Worm (Caenorhabditis elegans) whole organism, young adult: ENCODE data around the gene gen-1.

Source experiments
- B0261.1 ChIP-seq: sonication (generic microtip); optimal IDR thresholded peaks from 2 replicates; lab custom pipeline; 2016; ENCODE audit warnings: mild to moderate bottlenecking, missing genetic modification characterization, moderate library complexity, missing compliant biosample characterization
- B0336.3 ChIP-seq: fragments of 200-800 bp; sonication (Bioruptor generic); IDR thresholded peaks from 2 replicates; pipeline ENCODE4 v1.3.6; 2022; ENCODE audit warnings: missing genetic modification characterization, missing compliant biosample characterization
- C17E4.6 ChIP-seq: fragments of 200-800 bp; sonication (Bioruptor generic); IDR thresholded peaks from 2 replicates; pipeline ENCODE4 v1.3.6; 2022; ENCODE audit warnings: missing genetic modification reagents, missing genetic modification characterization, missing compliant biosample characterization
- D2030.7 ChIP-seq: fragments of 200-800 bp; sonication (Bioruptor generic); IDR thresholded peaks from 2 replicates; pipeline ENCODE4 v1.3.6; 2022; ENCODE audit warnings: missing genetic modification reagents, missing genetic modification characterization, missing compliant biosample characterization
- F23B12.7 ChIP-seq: sonication (generic microtip); optimal IDR thresholded peaks from 2 replicates; lab custom pipeline; 2017; ENCODE audit warnings: missing genetic modification characterization, mild to moderate bottlenecking, missing compliant biosample characterization, antibody characterized with exemption, moderate library complexity; ENCODE audit not compliant: insufficient read depth
- F39B2.1 ChIP-seq: fragments of 200-800 bp; sonication (Bioruptor generic); IDR thresholded peaks from 2 replicates; pipeline ENCODE4 v1.3.6; 2022; ENCODE audit warnings: missing genetic modification reagents, missing genetic modification characterization, missing compliant biosample characterization
- F52B5.7 ChIP-seq: sonication (generic microtip); optimal IDR thresholded peaks from 2 replicates; lab custom pipeline; 2016; ENCODE audit warnings: mild to moderate bottlenecking, missing genetic modification characterization, missing compliant biosample characterization
- F57A8.1 ChIP-seq: fragments of 200-800 bp; sonication (Bioruptor generic); optimal IDR thresholded peaks from 2 replicates; lab custom pipeline; 2018; ENCODE audit warnings: mild to moderate bottlenecking, missing genetic modification characterization, moderate library complexity, missing compliant biosample characterization
- K11D2.4 ChIP-seq: fragments of 200-800 bp; sonication (Bioruptor generic); IDR thresholded peaks from 2 replicates; pipeline ENCODE4 v1.3.6; 2022; ENCODE audit warnings: missing genetic modification reagents, missing genetic modification characterization, missing compliant biosample characterization
- T07F8.4 ChIP-seq: sonication (generic microtip); optimal IDR thresholded peaks from 2 replicates; lab custom pipeline; 2016; ENCODE audit warnings: mild to moderate bottlenecking, missing genetic modification characterization, moderate library complexity, missing compliant biosample characterization
- Y56A3A.18 ChIP-seq: fragments of 200-800 bp; sonication (Bioruptor generic); IDR thresholded peaks from 2 replicates; pipeline ENCODE4 v1.3.6; 2022; ENCODE audit warnings: missing genetic modification reagents, missing genetic modification characterization, missing compliant biosample characterization
- ZK185.1 ChIP-seq: sonication (generic microtip); optimal IDR thresholded peaks from 2 replicates; lab custom pipeline; 2016; ENCODE audit warnings: mild to moderate bottlenecking, missing genetic modification characterization, missing compliant biosample characterization; ENCODE audit not compliant: poor library complexity, severe bottlenecking
- aptf-3 ChIP-seq: fragments of 200-800 bp; sonication (Bioruptor generic); IDR thresholded peaks from 2 replicates; pipeline ENCODE4 v1.3.6; 2022; ENCODE audit warnings: missing genetic modification characterization, missing compliant biosample characterization
- atf-7 ChIP-seq: sonication (generic microtip); optimal IDR thresholded peaks from 2 replicates; lab custom pipeline; 2017; ENCODE audit warnings: mild to moderate bottlenecking, missing genetic modification characterization, missing compliant biosample characterization
- attf-5 ChIP-seq: fragments of 200-800 bp; sonication (Bioruptor generic); optimal IDR thresholded peaks from 2 replicates; lab custom pipeline; 2018; ENCODE audit warnings: mild to moderate bottlenecking, missing genetic modification characterization, missing compliant biosample characterization
- bed-1 ChIP-seq: fragments of 200-800 bp; sonication (Bioruptor generic); IDR thresholded peaks from 2 replicates; pipeline ENCODE4 v1.3.6; 2022; ENCODE audit warnings: missing genetic modification reagents, missing genetic modification characterization, missing compliant biosample characterization
- cebp-1 ChIP-seq, 2 experiments: fragments of 200-800 bp in 1 of 2; sonication (Bioruptor generic) in 1 of 2; sonication (generic microtip) in 1 of 2; IDR thresholded peaks in 1 of 2; optimal IDR thresholded peaks in 1 of 2; 2 replicates each; pipeline versions ENCODE4 v1.3.6 to Lab custom; 2017 to 2022; ENCODE audit warnings: missing compliant biosample characterization in 2 of 2, missing genetic modification characterization in 2 of 2, mild to moderate bottlenecking in 1 of 2, missing genetic modification reagents in 1 of 2, moderate library complexity in 1 of 2
- ceh-27 ChIP-seq: fragments of 200-800 bp; sonication (Bioruptor generic); optimal IDR thresholded peaks from 2 replicates; lab custom pipeline; 2018; ENCODE audit warnings: mild to moderate bottlenecking, missing genetic modification characterization, moderate library complexity, missing compliant biosample characterization
- ceh-40 ChIP-seq: fragments of 200-800 bp; sonication (Bioruptor generic); IDR thresholded peaks from 2 replicates; pipeline ENCODE4 v1.3.6; 2022; ENCODE audit warnings: missing genetic modification characterization, missing compliant biosample characterization
- ceh-79 ChIP-seq: sonication (generic microtip); optimal IDR thresholded peaks from 2 replicates; lab custom pipeline; 2017; ENCODE audit warnings: mild to moderate bottlenecking, missing genetic modification characterization, missing compliant biosample characterization
- die-1 ChIP-seq: sonication (generic microtip); optimal IDR thresholded peaks from 2 replicates; lab custom pipeline; 2016; ENCODE audit warnings: missing genotype, mild to moderate bottlenecking, missing genetic modification characterization, missing compliant biosample characterization
- dpl-1 ChIP-seq: fragments of 150-350 bp; optimal IDR thresholded peaks from 2 replicates; lab custom pipeline; 2014; ENCODE audit warnings: missing biosample characterization, missing genetic modification reagents, missing genetic modification characterization
- fkh-3 ChIP-seq: sonication (generic microtip); optimal IDR thresholded peaks from 2 replicates; lab custom pipeline; 2016; ENCODE audit warnings: mild to moderate bottlenecking, missing genetic modification characterization, missing compliant biosample characterization
- gei-17 ChIP-seq: fragments of 200-800 bp; sonication (Bioruptor generic); optimal IDR thresholded peaks from 2 replicates; lab custom pipeline; 2018; ENCODE audit warnings: mild to moderate bottlenecking, missing genetic modification characterization, missing compliant biosample characterization
- him-1 ChIP-seq: sonication (generic microtip); optimal IDR thresholded peaks from 2 replicates; lab custom pipeline; 2016; ENCODE audit warnings: missing genotype, missing genetic modification reagents, missing genetic modification characterization, missing compliant biosample characterization
- hmg-20 ChIP-seq: fragments of 200-800 bp; sonication (Bioruptor generic); IDR thresholded peaks from 2 replicates; pipeline ENCODE4 v1.3.6; 2022; ENCODE audit warnings: missing genetic modification reagents, missing genetic modification characterization, missing compliant biosample characterization
- let-607 ChIP-seq, 2 experiments: fragments of 200-800 bp in 1 of 2; sonication (Bioruptor generic) in 1 of 2; sonication (generic microtip) in 1 of 2; optimal IDR thresholded peaks; 2 replicates each; lab custom pipeline; 2016 to 2018; ENCODE audit warnings: mild to moderate bottlenecking in 2 of 2, missing compliant biosample characterization in 2 of 2, missing genetic modification characterization in 2 of 2, moderate library complexity in 2 of 2, missing genotype in 1 of 2
- lin-26 ChIP-seq: fragments of 200-800 bp; sonication (Bioruptor generic); IDR thresholded peaks from 2 replicates; pipeline ENCODE4 v1.3.6; 2022; ENCODE audit warnings: missing genetic modification reagents, missing genetic modification characterization, missing compliant biosample characterization
- lin-54 ChIP-seq: fragments of 200-800 bp; sonication (Bioruptor generic); optimal IDR thresholded peaks from 2 replicates; lab custom pipeline; 2018; ENCODE audit warnings: mild to moderate bottlenecking, missing genetic modification characterization, missing compliant biosample characterization
- lir-1 ChIP-seq: fragments of 200-800 bp; sonication (Bioruptor generic); conservative IDR thresholded peaks from 2 replicates; pipeline ENCODE4 v1.3.6; 2022; ENCODE audit warnings: missing genetic modification reagents, missing genetic modification characterization, missing compliant biosample characterization
- madf-3 ChIP-seq: fragments of 200-800 bp; sonication (Bioruptor generic); IDR thresholded peaks from 2 replicates; pipeline ENCODE4 v1.3.6; 2022; ENCODE audit warnings: missing genetic modification reagents, missing genetic modification characterization, missing compliant biosample characterization
- madf-8 ChIP-seq: fragments of 200-800 bp; sonication (Bioruptor generic); conservative IDR thresholded peaks from 2 replicates; pipeline ENCODE4 v1.3.6; 2022; ENCODE audit warnings: missing genetic modification reagents, missing genetic modification characterization, missing compliant biosample characterization
- mes-4 ChIP-seq: sonication (generic microtip); optimal IDR thresholded peaks from 2 replicates; lab custom pipeline; 2016; ENCODE audit warnings: missing genotype, missing genetic modification characterization, missing compliant biosample characterization
- nfya-1 ChIP-seq: sonication (generic microtip); optimal IDR thresholded peaks from 2 replicates; lab custom pipeline; 2017; ENCODE audit warnings: antibody characterized with exemption, missing compliant biosample characterization, missing genetic modification characterization, borderline replicate concordance; ENCODE audit not compliant: insufficient read depth
- nfyb-1 ChIP-seq: fragments of 200-800 bp; sonication (Bioruptor generic); IDR thresholded peaks from 2 replicates; pipeline ENCODE4 v1.3.6; 2022; ENCODE audit warnings: missing genetic modification reagents, missing genetic modification characterization, missing compliant biosample characterization
- nhr-179 ChIP-seq: sonication (generic microtip); optimal IDR thresholded peaks from 2 replicates; lab custom pipeline; 2016; ENCODE audit warnings: mild to moderate bottlenecking, missing genetic modification characterization, missing compliant biosample characterization
- rpc-1 ChIP-seq, 2 experiments: fragments of 150-350 bp in 1 of 2; sonication (generic microtip) in 1 of 2; optimal IDR thresholded peaks; 2 replicates each; lab custom pipeline; 2014 to 2018; ENCODE audit warnings: missing biosample characterization in 1 of 2, missing genetic modification characterization in 1 of 2, missing genetic modification reagents in 1 of 2, missing genotype in 1 of 2
- snpc-1.3 ChIP-seq: sonication (generic microtip); optimal IDR thresholded peaks from 2 replicates; lab custom pipeline; 2017; ENCODE audit warnings: missing genetic modification characterization, mild to moderate bottlenecking, missing compliant biosample characterization, antibody characterized with exemption, moderate library complexity, missing genotype, missing genetic modification reagents; ENCODE audit not compliant: insufficient read depth
- snpc-3.4 ChIP-seq: sonication (generic microtip); optimal IDR thresholded peaks from 2 replicates; lab custom pipeline; 2017; ENCODE audit warnings: missing genetic modification characterization, mild to moderate bottlenecking, missing compliant biosample characterization, antibody characterized with exemption, moderate library complexity, missing genotype, missing genetic modification reagents
- sptf-2 ChIP-seq: fragments of 200-800 bp; sonication (Bioruptor generic); optimal IDR thresholded peaks from 2 replicates; lab custom pipeline; 2018; ENCODE audit warnings: mild to moderate bottlenecking, missing genetic modification characterization, missing compliant biosample characterization
- tbx-9 ChIP-seq: sonication (generic microtip); optimal IDR thresholded peaks from 2 replicates; lab custom pipeline; 2016; ENCODE audit warnings: borderline replicate concordance, missing genetic modification characterization, inconsistent platforms, missing compliant biosample characterization
- tlf-1 ChIP-seq: fragments of 200-800 bp; sonication (Bioruptor generic); optimal IDR thresholded peaks from 2 replicates; lab custom pipeline; 2018; ENCODE audit warnings: mild to moderate bottlenecking, missing genetic modification characterization, missing compliant biosample characterization
- zfh-2 ChIP-seq: fragments of 200-800 bp; sonication (Bioruptor generic); conservative IDR thresholded peaks from 2 replicates; pipeline ENCODE4 v1.3.6; 2022; ENCODE audit warnings: missing genetic modification reagents, missing genetic modification characterization, missing compliant biosample characterization
- zim-3 ChIP-seq: sonication (generic microtip); optimal IDR thresholded peaks from 2 replicates; lab custom pipeline; 2017; ENCODE audit warnings: mild to moderate bottlenecking, missing genetic modification characterization, moderate library complexity, missing compliant biosample characterization
- ztf-18 ChIP-seq: sonication (generic microtip); optimal IDR thresholded peaks from 2 replicates; lab custom pipeline; 2016; ENCODE audit warnings: missing genotype, mild to moderate bottlenecking, missing genetic modification characterization, missing compliant biosample characterization

Gene gen-1

DNA sequence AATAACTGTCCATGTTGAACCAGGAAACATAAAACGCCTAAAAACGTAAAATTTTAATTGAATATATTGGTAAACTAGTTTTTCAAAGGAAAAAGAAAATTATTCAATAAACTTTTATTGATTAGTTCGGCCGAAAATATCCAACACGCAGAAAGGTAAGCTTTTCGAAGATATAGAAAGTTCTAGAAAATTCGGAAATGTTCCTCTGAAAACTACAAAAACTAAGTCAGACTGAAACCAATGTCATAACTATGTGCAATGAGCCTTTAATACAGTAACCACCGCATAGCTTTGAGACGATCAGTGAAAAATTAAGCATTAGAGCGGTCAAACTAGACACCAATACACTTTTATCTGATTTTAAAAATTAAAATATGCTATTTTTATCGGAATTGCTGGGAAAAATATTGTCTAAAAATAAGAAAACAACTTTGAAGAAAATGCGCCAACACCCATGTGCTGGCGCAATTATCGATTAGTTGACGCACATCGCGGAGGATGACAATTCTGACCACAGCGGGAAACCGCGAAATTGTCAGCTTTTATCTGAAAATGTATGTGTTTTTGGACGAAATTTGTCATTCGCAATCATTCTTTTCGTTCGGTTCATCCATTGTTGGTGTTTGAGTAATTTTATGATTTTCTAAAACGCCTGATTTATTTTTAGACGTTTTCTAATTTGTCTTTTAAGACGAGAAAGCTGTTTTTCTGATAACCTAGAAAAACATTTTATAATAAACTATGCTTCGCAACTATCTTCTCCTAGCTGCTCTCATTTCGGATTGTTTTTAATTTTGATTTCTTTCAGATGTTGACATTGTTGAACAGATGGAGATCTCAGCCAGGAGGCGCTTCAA, 49.4 kb downstream of the gen-1 start, which contains the start of the genes C23G10.7 and rpn-2 (continued):
- no peak for TF ChIP-seq F52B5.7 (tag; lab: Kevin White, UChicago)
- TF ChIP-seq aptf-3 (GFP tag; lab: Robert Waterston, UW): no peak
- peak; percentile 77 for TF ChIP-seq lin-54 (GFP tag; lab: Kevin White, UChicago)
- no peak for TF ChIP-seq tbx-9 (tag; lab: Kevin White, UChicago)
- peak; percentile 30 for TF ChIP-seq rpc-1 (optimal IDR thresholded peaks at IDR 0.05; lab: Kevin White, UChicago)
- no peak for TF ChIP-seq rpc-1 (tag; optimal IDR thresholded peaks at IDR 0.05; lab: Kevin White, UChicago)
- peak; percentile 87 for TF ChIP-seq tlf-1 (GFP tag; lab: Kevin White, UChicago)
- no peak for TF ChIP-seq ZK185.1 (tag; lab: Kevin White, UChicago)
- TF ChIP-seq nfyb-1: no peak
- TF ChIP-seq atf-7 (tag; lab: Kevin White, UChicago): no peak
- TF ChIP-seq T07F8.4 (tag; lab: Kevin White, UChicago): no peak
- TF ChIP-seq F39B2.1 (GFP tag; lab: Robert Waterston, UW): no peak
- TF ChIP-seq madf-8 (GFP tag; lab: Robert Waterston, UW): peak; percentile 66
- no peak for TF ChIP-seq bed-1 (GFP tag; lab: Robert Waterston, UW)
- no peak for TF ChIP-seq F57A8.1 (GFP tag; lab: Kevin White, UChicago)
- TF ChIP-seq madf-3 (GFP tag; lab: Robert Waterston, UW): no peak
- TF ChIP-seq cebp-1 (GFP tag; IDR thresholded peaks at IDR 0.05; lab: Robert Waterston, UW): no peak
- peak; percentile 67 for TF ChIP-seq cebp-1 (tag; optimal IDR thresholded peaks at IDR 0.05; lab: Kevin White, UChicago)
- peak; percentile 46 for TF ChIP-seq him-1 (tag; lab: Kevin White, UChicago)
- no peak for TF ChIP-seq gei-17 (GFP tag; lab: Kevin White, UChicago)
- no peak for TF ChIP-seq nhr-179 (tag; lab: Kevin White, UChicago)
- peak; percentile 53 for TF ChIP-seq attf-5 (GFP tag; lab: Kevin White, UChicago)
- no peak for TF ChIP-seq ceh-40 (GFP tag; lab: Robert Waterston, UW)
- no peak; the same call in 1 of the 2 replicates for TF ChIP-seq lir-1 (GFP tag; lab: Robert Waterston, UW)
- no peak for TF ChIP-seq fkh-3 (tag; lab: Kevin White, UChicago)
- peak; percentile 71; the same call in 1 of the 2 replicates for TF ChIP-seq D2030.7 (GFP tag; lab: Robert Waterston, UW)
- TF ChIP-seq zfh-2: no peak
- no peak for TF ChIP-seq ceh-27 (GFP tag; lab: Kevin White, UChicago)
- no peak for TF ChIP-seq hmg-20 (GFP tag; lab: Robert Waterston, UW)
- TF ChIP-seq ceh-79: no peak
- no peak for TF ChIP-seq lin-26
- TF ChIP-seq ztf-18 (tag; lab: Kevin White, UChicago): peak; percentile 97
- no peak for TF ChIP-seq nfya-1 (tag; lab: Kevin White, UChicago)
- TF ChIP-seq sptf-2: no peak
- TF ChIP-seq K11D2.4 (GFP tag; lab: Robert Waterston, UW): no peak
- no peak for TF ChIP-seq Y56A3A.18 (GFP tag; lab: Robert Waterston, UW)
- no peak for TF ChIP-seq zim-3 (tag; lab: Kevin White, UChicago)
- TF ChIP-seq mes-4: no peak
- TF ChIP-seq B0336.3 (GFP tag; lab: Robert Waterston, UW): peak; percentile 83; the same call in 1 of the 2 replicates
- TF ChIP-seq let-607 (tag; optimal IDR thresholded peaks at IDR 0.05; lab: Kevin White, UChicago): peak in 1 of 2 experiments; percentile 48
- no peak for TF ChIP-seq snpc-1.3
- no peak for TF ChIP-seq C17E4.6 (GFP tag; lab: Robert Waterston, UW)
- TF ChIP-seq F23B12.7 (tag; lab: Kevin White, UChicago): peak; percentile 46
- TF ChIP-seq snpc-3.4 (tag; lab: Kevin White, UChicago): peak; percentile 53
- TF ChIP-seq die-1: no peak
- TF ChIP-seq B0261.1 (tag; lab: Kevin White, UChicago): no peak
- TF ChIP-seq dpl-1 (GFP tag; lab: Kevin White, UChicago): peak; percentile 62
